Fruit fly (Drosophila melanogaster) whole organism, embryonic: ENCODE results near the gene E2f1.

Experiments used
- ATbp ChIP-seq: fragments of 200-800 bp; sonication (Bioruptor generic); optimal IDR thresholded peaks from 2 replicates; lab custom pipeline; 2017; ENCODE audit warnings: missing biosample characterization, mild to moderate bottlenecking, missing genetic modification characterization, missing genetic modification reagents
- Blimp-1 ChIP-seq: fragments of 200-800 bp; sonication (Bioruptor generic); optimal IDR thresholded peaks from 3 replicates; lab custom pipeline; 2018; ENCODE audit warnings: missing biosample characterization, missing genetic modification characterization, mild to moderate bottlenecking, moderate library complexity, missing genetic modification reagents
- CG10267 ChIP-seq: fragments of 200-800 bp; sonication (Bioruptor generic); optimal IDR thresholded peaks from 2 replicates; lab custom pipeline; 2018; ENCODE audit warnings: missing biosample characterization, mild to moderate bottlenecking, missing genetic modification characterization, moderate library complexity
- CG10979 ChIP-seq: fragments of 200-800 bp; sonication (Bioruptor generic); optimal IDR thresholded peaks from 2 replicates; lab custom pipeline; 2018; ENCODE audit warnings: missing biosample characterization, mild to moderate bottlenecking, missing genetic modification characterization, moderate library complexity
- CG11504 ChIP-seq: fragments of 200-800 bp; sonication (Bioruptor generic); optimal IDR thresholded peaks from 3 replicates; lab custom pipeline; 2019; ENCODE audit warnings: missing biosample characterization, mild to moderate bottlenecking, missing genetic modification characterization, moderate library complexity
- CG12391 ChIP-seq: fragments of 200-800 bp; sonication (Bioruptor generic); optimal IDR thresholded peaks from 3 replicates; lab custom pipeline; 2018; ENCODE audit warnings: missing biosample characterization, mild to moderate bottlenecking, missing genetic modification characterization, moderate library complexity
- CG14710 ChIP-seq: fragments of 200-800 bp; sonication (Bioruptor generic); optimal IDR thresholded peaks from 3 replicates; lab custom pipeline; 2019; ENCODE audit warnings: missing biosample characterization, mild to moderate bottlenecking, missing genetic modification characterization, moderate library complexity
- CG15601 ChIP-seq: fragments of 200-800 bp; sonication (Bioruptor generic); optimal IDR thresholded peaks from 3 replicates; lab custom pipeline; 2019; ENCODE audit warnings: missing biosample characterization, mild to moderate bottlenecking, missing genetic modification characterization, moderate library complexity
- CG17359 ChIP-seq: fragments of 200-800 bp; sonication (Bioruptor generic); optimal IDR thresholded peaks from 3 replicates; lab custom pipeline; 2018; ENCODE audit warnings: missing biosample characterization, mild to moderate bottlenecking, missing genetic modification characterization, moderate library complexity
- CG17912 ChIP-seq: fragments of 200-800 bp; sonication (Bioruptor generic); optimal IDR thresholded peaks from 2 replicates; lab custom pipeline; 2018; ENCODE audit warnings: missing biosample characterization, mild to moderate bottlenecking, missing genetic modification characterization
- CG2678 ChIP-seq: fragments of 200-800 bp; sonication (Bioruptor generic); optimal IDR thresholded peaks from 3 replicates; lab custom pipeline; 2019; ENCODE audit warnings: missing biosample characterization, mild to moderate bottlenecking, missing genetic modification characterization, moderate library complexity
- CG2712 ChIP-seq: fragments of 200-800 bp; optimal IDR thresholded peaks from 3 replicates; lab custom pipeline; 2019; ENCODE audit warnings: missing biosample characterization, mild to moderate bottlenecking, missing genetic modification characterization, moderate library complexity
- CG2875 ChIP-seq: fragments of 200-800 bp; sonication (Bioruptor generic); optimal IDR thresholded peaks from 2 replicates; lab custom pipeline; 2017; ENCODE audit warnings: missing biosample characterization, mild to moderate bottlenecking, missing genetic modification characterization, missing genetic modification reagents
- CG4707 ChIP-seq: fragments of 200-800 bp; sonication (Bioruptor generic); optimal IDR thresholded peaks from 2 replicates; lab custom pipeline; 2018; ENCODE audit warnings: missing biosample characterization, mild to moderate bottlenecking, missing genetic modification characterization, moderate library complexity
- CG8388 ChIP-seq: fragments of 200-800 bp; sonication (Bioruptor generic); optimal IDR thresholded peaks from 2 replicates; lab custom pipeline; 2019; ENCODE audit warnings: missing biosample characterization, mild to moderate bottlenecking, missing genetic modification characterization, moderate library complexity
- Hmr ChIP-seq: fragments of 200-800 bp; sonication (Bioruptor generic); optimal IDR thresholded peaks from 3 replicates; lab custom pipeline; 2017; ENCODE audit warnings: mild to moderate bottlenecking, missing biosample characterization, missing genetic modification reagents, missing genetic modification characterization
- Hsf ChIP-seq: fragments of 200-800 bp; sonication (Bioruptor generic); optimal IDR thresholded peaks from 3 replicates; lab custom pipeline; 2016; ENCODE audit warnings: missing biosample characterization, missing genetic modification characterization
- Meics ChIP-seq: fragments of 200-800 bp; sonication (Bioruptor generic); optimal IDR thresholded peaks from 2 replicates; lab custom pipeline; 2017; ENCODE audit warnings: missing biosample characterization, mild to moderate bottlenecking, missing genetic modification characterization
- Sox100B ChIP-seq: fragments of 200-800 bp; sonication (Bioruptor generic); optimal IDR thresholded peaks from 3 replicates; lab custom pipeline; 2018; ENCODE audit warnings: missing biosample characterization, mild to moderate bottlenecking, missing genetic modification characterization
- Sox102F ChIP-seq: fragments of 200-800 bp; sonication (Bioruptor generic); optimal IDR thresholded peaks from 2 replicates; lab custom pipeline; 2018; ENCODE audit warnings: missing biosample characterization, mild to moderate bottlenecking, missing genetic modification characterization, moderate library complexity
- Xrp1 ChIP-seq: fragments of 200-800 bp; sonication (Bioruptor generic); IDR thresholded peaks from 2 replicates; pipeline ENCODE4 v1.3.6; 2022; ENCODE audit warnings: missing biosample characterization, missing genetic modification characterization
- amos ChIP-seq: fragments of 200-800 bp; sonication (Bioruptor generic); IDR thresholded peaks from 2 replicates; pipeline ENCODE4 v1.3.6; 2022; ENCODE audit warnings: missing biosample characterization, missing genetic modification characterization; ENCODE audit not compliant: partially characterized antibody
- bsh ChIP-seq, 2 experiments: fragments of 200-800 bp; sonication (Bioruptor generic); optimal IDR thresholded peaks; 2 replicates each; lab custom pipeline; 2017 to 2018; ENCODE audit warnings: mild to moderate bottlenecking in 2 of 2, missing biosample characterization in 2 of 2, missing genetic modification characterization in 2 of 2, moderate library complexity in 1 of 2
- crp ChIP-seq, 2 experiments: fragments of 200-800 bp; sonication (Bioruptor generic); optimal IDR thresholded peaks; 2 replicates in 1 of 2; 3 replicates in 1 of 2; lab custom pipeline; 2017; ENCODE audit warnings: missing biosample characterization in 2 of 2, missing genetic modification characterization in 2 of 2, mild to moderate bottlenecking in 1 of 2, moderate library complexity in 1 of 2
- eve ChIP-seq, 2 experiments: fragments of >200 bp; optimal IDR thresholded peaks; 2 replicates each; lab custom pipeline; 2017; ENCODE audit warnings: missing biosample characterization in 2 of 2, missing genetic modification characterization in 2 of 2
- fd96Cb ChIP-seq: fragments of 200-800 bp; sonication (Bioruptor generic); optimal IDR thresholded peaks from 2 replicates; lab custom pipeline; 2018; ENCODE audit warnings: missing biosample characterization, mild to moderate bottlenecking, missing genetic modification characterization, moderate library complexity
- gsb-n ChIP-seq: fragments of 200-800 bp; sonication (Bioruptor generic); optimal IDR thresholded peaks from 3 replicates; lab custom pipeline; 2018; ENCODE audit warnings: missing biosample characterization, mild to moderate bottlenecking, missing genetic modification characterization
- hb ChIP-seq: fragments of 200-800 bp; sonication (Bioruptor generic); IDR thresholded peaks from 3 replicates; pipeline ENCODE4 v1.3.6; 2022; ENCODE audit warnings: missing biosample characterization, missing genetic modification characterization; ENCODE audit not compliant: partially characterized antibody
- lola ChIP-seq, 3 experiments: fragments of >200 bp in 2 of 3; fragments of 200-800 bp in 1 of 3; sonication (Bioruptor generic) in 1 of 3; optimal IDR thresholded peaks; 2 replicates each; lab custom pipeline; 2017 to 2019; ENCODE audit warnings: missing biosample characterization in 3 of 3, missing genetic modification characterization in 3 of 3, mild to moderate bottlenecking in 1 of 3, moderate library complexity in 1 of 3
- maf-S ChIP-seq: fragments of 200-800 bp; sonication (Bioruptor generic); optimal IDR thresholded peaks from 2 replicates; lab custom pipeline; 2016; ENCODE audit warnings: missing biosample characterization, missing genetic modification characterization
- nerfin-1 ChIP-seq: fragments of 200-800 bp; sonication (Bioruptor generic); optimal IDR thresholded peaks from 3 replicates; lab custom pipeline; 2019; ENCODE audit warnings: missing biosample characterization, mild to moderate bottlenecking, missing genetic modification characterization, moderate library complexity
- nmo ChIP-seq: fragments of 200-800 bp; sonication (Bioruptor generic); optimal IDR thresholded peaks from 2 replicates; lab custom pipeline; 2018; ENCODE audit warnings: missing biosample characterization, mild to moderate bottlenecking, missing genetic modification characterization, moderate library complexity
- org-1 ChIP-seq: fragments of 200-800 bp; sonication (Bioruptor generic); optimal IDR thresholded peaks from 2 replicates; lab custom pipeline; 2017; ENCODE audit warnings: missing biosample characterization, missing genetic modification characterization
- pan ChIP-seq, 4 experiments: fragments of >200 bp in 3 of 4; fragments of 200-800 bp in 1 of 4; sonication (Bioruptor generic) in 1 of 4; optimal IDR thresholded peaks in 3 of 4; IDR thresholded peaks in 1 of 4; 2 replicates each; pipeline versions ENCODE4 v1.3.6 to Lab custom; 2017 to 2022; ENCODE audit warnings: missing biosample characterization in 2 of 4, missing genetic modification characterization in 2 of 4, mixed read lengths in 1 of 4
- phol ChIP-seq: fragments of 200-800 bp; sonication (Bioruptor generic); optimal IDR thresholded peaks from 3 replicates; lab custom pipeline; 2018; ENCODE audit warnings: missing biosample characterization, mild to moderate bottlenecking, missing genetic modification characterization, moderate library complexity
- sd ChIP-seq: fragments of 200-800 bp; sonication (Bioruptor generic); optimal IDR thresholded peaks from 3 replicates; lab custom pipeline; 2018; ENCODE audit warnings: missing biosample characterization, mild to moderate bottlenecking, missing genetic modification characterization, moderate library complexity
- sens ChIP-seq: fragments of 200-800 bp; sonication (Bioruptor generic); peaks from one replicate; lab custom pipeline; 2016; ENCODE audit warnings: missing biosample characterization, missing genetic modification characterization
- trem ChIP-seq: fragments of 200-800 bp; optimal IDR thresholded peaks from 3 replicates; lab custom pipeline; 2019; ENCODE audit warnings: missing biosample characterization, mild to moderate bottlenecking, missing genetic modification characterization, moderate library complexity
- unpg ChIP-seq: fragments of 200-800 bp; sonication (Bioruptor generic); optimal IDR thresholded peaks from 3 replicates; lab custom pipeline; 2018; ENCODE audit warnings: missing biosample characterization, mild to moderate bottlenecking, missing genetic modification characterization, moderate library complexity
- zfh1 ChIP-seq: fragments of 200-800 bp; sonication (Bioruptor generic); IDR thresholded peaks from 3 replicates; pipeline ENCODE4 v1.3.6; 2022; ENCODE audit warnings: missing biosample characterization, missing genetic modification characterization

Gene E2f1

DNA sequence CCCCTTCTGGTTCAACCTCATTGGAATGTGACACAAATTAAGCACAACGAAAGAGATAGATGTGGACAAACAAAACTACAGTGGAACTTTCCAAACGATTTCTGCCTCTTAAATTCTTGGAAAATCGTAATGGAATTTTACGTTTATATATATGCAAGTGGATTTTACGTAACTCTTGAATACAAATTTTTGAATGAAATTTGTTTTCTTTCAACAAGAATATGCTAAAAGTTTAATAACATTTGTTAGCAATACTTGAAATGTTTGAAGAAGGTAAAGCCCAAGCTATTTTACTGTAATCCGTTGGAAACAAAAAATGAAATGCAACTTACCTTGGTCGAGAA is 58.0 kb downstream of the E2f1 start (continued):
- TF ChIP-seq CG15601 (tag; lab: Kevin White, UChicago) (peak; percentile 11), zfh1 (GFP tag; lab: Robert Waterston, UW) (0 out of 3 replicates have a peak, but pooled peaks have one; percentile 5), fd96Cb (tag; lab: Kevin White, UChicago) (peak; percentile 40), phol (tag; lab: Kevin White, UChicago) (peak; percentile 20), CG11504 (peak; percentile 31), Blimp-1 (GFP tag; lab: Kevin White, UChicago) (peak; percentile 54), hb (GFP tag; lab: Robert Waterston, UW) (no peak), ATbp (peak; percentile 7), CG10267 (tag; lab: Kevin White, UChicago) (peak; percentile 4), gsb-n (tag; lab: Kevin White, UChicago) (peak; percentile 26), Hmr (GFP tag; lab: Kevin White, UChicago) (no peak), nmo (peak; percentile 11), org-1 (no peak), trem (tag; lab: Kevin White, UChicago) (no peak), CG14710 (tag; lab: Kevin White, UChicago) (peak; percentile 20), CG2678 (tag; lab: Kevin White, UChicago) (peak; percentile 40), crp (GFP tag; optimal IDR thresholded peaks at IDR 0.05; lab: Kevin White, UChicago) (no peak), CG17359 (peak; percentile 10), sens (GFP tag; lab: Kevin White, UChicago) (peak; percentile 84), CG4707 (GFP tag; lab: Kevin White, UChicago) (peak; percentile 1), pan (optimal IDR thresholded peaks at IDR 0.05; lab: Kevin White, UChicago) (no peak), pan (GFP tag; optimal IDR thresholded peaks at IDR 0.05 in 1 of 2, IDR thresholded peaks at IDR 0.05 in 1 of 2) (no peak), unpg (GFP tag; lab: Kevin White, UChicago) (peak; percentile 22), CG2875 (GFP tag; lab: Kevin White, UChicago) (no peak), sd (tag; lab: Kevin White, UChicago) (peak; percentile 93), Hsf (GFP tag; lab: Kevin White, UChicago) (no peak), Sox102F (GFP tag; lab: Kevin White, UChicago) (peak; percentile 46), amos (GFP tag; lab: Robert Waterston, UW) (no peak), Sox100B (GFP tag; lab: Kevin White, UChicago) (peak; percentile 40), eve (GFP tag; optimal IDR thresholded peaks at IDR 0.05; lab: Kevin White, UChicago) (peak in 1 of 2 experiments; percentile 72), maf-S (GFP tag; lab: Kevin White, UChicago) (no peak), CG17912 (GFP tag; lab: Kevin White, UChicago) (no peak), CG2712 (tag; lab: Kevin White, UChicago) (peak; percentile 33), nerfin-1 (tag; lab: Kevin White, UChicago) (peak; percentile 15), lola (GFP tag; optimal IDR thresholded peaks at IDR 0.05; lab: Kevin White, UChicago) (peak in 1 of 3 experiments; percentile 13), Meics (GFP tag; lab: Kevin White, UChicago) (no peak), CG10979 (tag; lab: Kevin White, UChicago) (peak; percentile 42), bsh (GFP tag; optimal IDR thresholded peaks at IDR 0.05; lab: Kevin White, UChicago) (peak in 1 of 2 experiments; percentile 55), CG8388 (GFP tag; lab: Kevin White, UChicago) (peak; percentile 24), CG12391 (tag; lab: Kevin White, UChicago) (peak; percentile 10), Xrp1 (peak; percentile 10; the same call in 1 of the 2 replicates)
